Fruit fly (Drosophila melanogaster): ENCODE measurements around the gene RASSF8.

DNA sequence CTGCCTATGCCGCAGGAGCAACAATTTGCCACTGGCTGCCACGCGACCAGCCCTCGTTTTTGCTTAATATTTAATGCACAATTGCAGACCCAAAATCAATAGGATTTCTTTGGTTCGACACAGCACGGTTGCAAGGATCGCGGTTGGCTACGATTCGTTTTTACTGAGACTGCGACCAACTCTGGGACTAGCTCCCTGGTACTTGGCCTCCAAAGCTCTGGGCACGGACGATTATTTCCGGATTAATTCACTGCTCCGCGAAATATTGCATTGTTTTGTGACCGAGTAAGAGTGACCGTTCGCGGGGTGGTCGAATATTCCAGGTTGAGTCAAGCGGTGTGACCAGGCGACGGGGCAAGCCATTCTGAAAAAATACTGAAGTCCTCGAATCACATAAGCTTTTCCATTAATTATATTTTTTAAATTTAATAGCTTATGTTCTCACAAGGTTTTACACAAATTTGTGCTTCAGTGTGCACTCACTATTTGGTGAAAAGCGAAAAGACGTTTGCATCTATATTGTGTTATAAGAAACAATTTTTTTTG, 537 bp upstream of the RASSF8 start, which contains the start of gene Tnks:
- TF ChIP-seq ttk (optimal IDR thresholded peaks at IDR 0.05), result no peak
- TF ChIP-seq h (optimal IDR thresholded peaks at IDR 0.05), result no peak

Measured in Kc167 (cell line).